Worm (Caenorhabditis elegans) whole organism, L2 larva: ENCODE data around the gene far-5.

ENCODE experiments used
- F13H6.1 ChIP-seq: sonication (generic microtip); optimal IDR thresholded peaks from 2 replicates; lab custom pipeline; 2016; ENCODE audit warnings: missing genetic modification characterization, missing compliant biosample characterization
- R02D3.7 ChIP-seq: fragments of 150-350 bp; optimal IDR thresholded peaks from 2 replicates; lab custom pipeline; 2014; ENCODE audit warnings: missing biosample characterization, missing genetic modification characterization
- Y55F3AM.14 ChIP-seq: fragments of 200-800 bp; sonication (Bioruptor generic); optimal IDR thresholded peaks from 2 replicates; lab custom pipeline; 2018; ENCODE audit warnings: mild to moderate bottlenecking, missing genetic modification characterization, missing compliant biosample characterization
- ama-1 ChIP-seq: fragments of 150-350 bp; optimal IDR thresholded peaks from 2 replicates; lab custom pipeline; 2018; ENCODE audit warnings: inconsistent platforms
- blmp-1 ChIP-seq: sonication (generic microtip); optimal IDR thresholded peaks from 2 replicates; lab custom pipeline; 2017; ENCODE audit warnings: missing genetic modification characterization, mild to moderate bottlenecking, missing compliant biosample characterization, antibody characterized with exemption, moderate library complexity; ENCODE audit not compliant: insufficient read depth
- ceh-16 ChIP-seq: fragments of 150-350 bp; optimal IDR thresholded peaks from 2 replicates; lab custom pipeline; 2014; ENCODE audit warnings: missing biosample characterization, missing genetic modification characterization
- crh-2 ChIP-seq: sonication (generic microtip); optimal IDR thresholded peaks from 2 replicates; lab custom pipeline; 2017; ENCODE audit warnings: missing biosample characterization, missing genetic modification characterization
- dmd-4 ChIP-seq: sonication (generic microtip); optimal IDR thresholded peaks from 2 replicates; lab custom pipeline; 2017; ENCODE audit warnings: missing biosample characterization, missing genetic modification characterization
- egl-27 ChIP-seq: sonication (generic microtip); optimal IDR thresholded peaks from 3 replicates; lab custom pipeline; 2017; ENCODE audit warnings: missing biosample characterization, missing genetic modification reagents, missing genetic modification characterization
- elt-3 ChIP-seq: sonication (generic microtip); optimal IDR thresholded peaks from 2 replicates; lab custom pipeline; 2017; ENCODE audit warnings: missing biosample characterization, missing genetic modification characterization
- fos-1 ChIP-seq: fragments of 150-350 bp; optimal IDR thresholded peaks from 2 replicates; lab custom pipeline; 2014; ENCODE audit warnings: missing biosample characterization, missing genetic modification characterization
- gmeb-1 ChIP-seq: fragments of 150-350 bp; optimal IDR thresholded peaks from 2 replicates; lab custom pipeline; 2014; ENCODE audit warnings: missing biosample characterization, missing genetic modification characterization
- lin-11 ChIP-seq: fragments of 150-350 bp; sonication (generic microtip); optimal IDR thresholded peaks from 2 replicates; lab custom pipeline; 2014; ENCODE audit warnings: missing biosample characterization, missing genetic modification characterization, inconsistent platforms, mixed read lengths
- lsy-2 ChIP-seq, 2 experiments: fragments of 150-350 bp in 1 of 2; sonication (generic microtip) in 1 of 2; optimal IDR thresholded peaks; 2 replicates each; lab custom pipeline; 2014 to 2017; ENCODE audit warnings: missing biosample characterization in 2 of 2, missing genetic modification characterization in 2 of 2
- mdl-1 ChIP-seq, 2 experiments: fragments of 150-350 bp in 1 of 2; sonication (generic microtip) in 1 of 2; optimal IDR thresholded peaks; 2 replicates each; lab custom pipeline; 2017; ENCODE audit warnings: missing biosample characterization in 2 of 2, missing genetic modification characterization in 2 of 2
- nhr-11 ChIP-seq: fragments of 150-350 bp; optimal IDR thresholded peaks from 2 replicates; lab custom pipeline; 2014; ENCODE audit warnings: missing biosample characterization, missing genetic modification characterization
- nhr-129 ChIP-seq: fragments of 150-350 bp; optimal IDR thresholded peaks from 2 replicates; lab custom pipeline; 2014; ENCODE audit warnings: missing biosample characterization, missing genetic modification characterization
- nhr-21 ChIP-seq: fragments of 150-350 bp; optimal IDR thresholded peaks from 2 replicates; lab custom pipeline; 2014; ENCODE audit warnings: missing biosample characterization, missing genetic modification characterization
- nhr-25 ChIP-seq: fragments of 150-350 bp; sonication (generic microtip); optimal IDR thresholded peaks from 3 replicates; lab custom pipeline; 2014; ENCODE audit warnings: missing biosample characterization, missing genetic modification characterization
- nhr-6 ChIP-seq: fragments of 150-350 bp; optimal IDR thresholded peaks from 2 replicates; lab custom pipeline; 2014; ENCODE audit warnings: missing biosample characterization, missing genetic modification characterization
- peb-1 ChIP-seq: fragments of 150-350 bp; optimal IDR thresholded peaks from 2 replicates; lab custom pipeline; 2014; ENCODE audit warnings: missing biosample characterization, missing genetic modification characterization
- sem-4 ChIP-seq: fragments of 150-350 bp; optimal IDR thresholded peaks from 2 replicates; lab custom pipeline; 2014; ENCODE audit warnings: missing biosample characterization, missing genetic modification reagents, missing genetic modification characterization
- sma-9 ChIP-seq, 2 experiments: fragments of 150-350 bp in 1 of 2; sonication (generic microtip) in 1 of 2; optimal IDR thresholded peaks; 2 replicates each; lab custom pipeline; 2014 to 2016; ENCODE audit warnings: missing genetic modification characterization in 2 of 2, mild to moderate bottlenecking in 1 of 2, missing biosample characterization in 1 of 2, missing compliant biosample characterization in 1 of 2, missing genetic modification reagents in 1 of 2, moderate library complexity in 1 of 2
- snpc-4 ChIP-seq: fragments of 150-350 bp; optimal IDR thresholded peaks from 2 replicates; lab custom pipeline; 2014; ENCODE audit warnings: missing biosample characterization, missing genetic modification characterization
- unc-39 ChIP-seq: fragments of 150-350 bp; optimal IDR thresholded peaks from 2 replicates; lab custom pipeline; 2014; ENCODE audit warnings: missing biosample characterization, missing genetic modification characterization
- unc-55 ChIP-seq: fragments of 150-350 bp; sonication (generic microtip); optimal IDR thresholded peaks from 3 replicates; lab custom pipeline; 2014; ENCODE audit warnings: missing biosample characterization, missing genetic modification reagents, missing genetic modification characterization
- zag-1 ChIP-seq: fragments of 150-350 bp; optimal IDR thresholded peaks from 2 replicates; lab custom pipeline; 2014; ENCODE audit warnings: missing biosample characterization, missing genetic modification characterization
- ztf-1 ChIP-seq: fragments of 200-800 bp; sonication (Bioruptor generic); conservative IDR thresholded peaks from 2 replicates; pipeline ENCODE4 v1.3.6; 2022; ENCODE audit warnings: missing genetic modification characterization, missing compliant biosample characterization
- ztf-4 ChIP-seq: fragments of 150-350 bp; optimal IDR thresholded peaks from 2 replicates; lab custom pipeline; 2014; ENCODE audit warnings: missing biosample characterization, missing genetic modification characterization

far-5 gene

ce11 chrV:13041666-13042065 lies 46.3 kb downstream of the far-5 start, which contains the start of gene scyl-1 (continued):
- peak; percentile 59 for TF ChIP-seq blmp-1
- TF ChIP-seq sem-4 (tag; lab: Kevin White, UChicago) = peak; percentile 83
- TF ChIP-seq snpc-4 = peak; percentile 17
- no peak for TF ChIP-seq egl-27 (tag; lab: Kevin White, UChicago)
- TF ChIP-seq nhr-21 (tag; lab: Kevin White, UChicago) = peak; percentile 80
- TF ChIP-seq nhr-11 (tag; lab: Kevin White, UChicago) = no peak
- TF ChIP-seq, all 48 proteins: peak for 20

ce11 chrV:13043195-13043762 lies 47.9 kb downstream of the far-5 start, which contains the start of gene lap-2:
lap-2 (plus strand) TSS chrV:13043712.
- peak; percentile 17 for TF ChIP-seq F13H6.1 (tag; lab: Kevin White, UChicago)
- peak; percentile 88 for TF ChIP-seq sma-9 (GFP tag; optimal IDR thresholded peaks at IDR 0.05; lab: Kevin White, UChicago)
- TF ChIP-seq sma-9 (tag; optimal IDR thresholded peaks at IDR 0.05; lab: Kevin White, UChicago) = no peak
- TF ChIP-seq crh-2 (tag; lab: Kevin White, UChicago) = peak; percentile 23
- TF ChIP-seq snpc-4 = no peak
- TF ChIP-seq fos-1 = peak; percentile 36

ce11 chrV:13043832-13044521 lies 48.6 kb downstream of the far-5 start:
- TF ChIP-seq Y55F3AM.14 (GFP tag; lab: Kevin White, UChicago) (no peak), sem-4 (tag; lab: Kevin White, UChicago) (no peak), sma-9 (GFP tag; optimal IDR thresholded peaks at IDR 0.05; lab: Kevin White, UChicago) (no peak), sma-9 (tag; optimal IDR thresholded peaks at IDR 0.05; lab: Kevin White, UChicago) (no peak), R02D3.7 (tag; lab: Kevin White, UChicago) (no peak), mdl-1 (tag; optimal IDR thresholded peaks at IDR 0.05; lab: Kevin White, UChicago) (no peak), ztf-4 (no peak), ama-1 (no peak), nhr-129 (no peak), unc-55 (no peak), ceh-16 (tag; lab: Kevin White, UChicago) (no peak), lin-11 (tag; lab: Kevin White, UChicago) (no peak), lsy-2 (tag; optimal IDR thresholded peaks at IDR 0.05; lab: Kevin White, UChicago) (no peak)

- TF ChIP-seq ceh-16 (tag; lab: Kevin White, UChicago) = no peak
- TF ChIP-seq zag-1 = no peak
- TF ChIP-seq peb-1 (tag; lab: Kevin White, UChicago) = no peak
- no peak for TF ChIP-seq Y55F3AM.14 (GFP tag; lab: Kevin White, UChicago)
- no peak for TF ChIP-seq nhr-6 (tag; lab: Kevin White, UChicago)
- TF ChIP-seq gmeb-1 = no peak
- TF ChIP-seq ama-1 = no peak
- TF ChIP-seq unc-39 (tag; lab: Kevin White, UChicago) = no peak
- TF ChIP-seq ztf-1 (GFP tag; lab: Robert Waterston, UW) = no peak
- no peak for TF ChIP-seq nhr-11 (tag; lab: Kevin White, UChicago)
- no peak for TF ChIP-seq dmd-4 (tag; lab: Kevin White, UChicago)
- no peak for TF ChIP-seq snpc-4
- TF ChIP-seq crh-2 (tag; lab: Kevin White, UChicago) = no peak
- TF ChIP-seq elt-3 (tag; lab: Kevin White, UChicago) = no peak
- TF ChIP-seq blmp-1 = no peak
- TF ChIP-seq nhr-25 (tag; lab: Kevin White, UChicago) = no peak
Observed at ce11 chrV:13045017-13045416, 49.6 kb downstream of the far-5 start.
